Worm (Caenorhabditis elegans) whole organism, L4/young adult: ENCODE measurements around the gene acs-7.

Source experiments
- W03F9.2 ChIP-seq: fragments of 150-350 bp; optimal IDR thresholded peaks from 2 replicates; lab custom pipeline; 2014; ENCODE audit warnings: missing biosample characterization, missing genetic modification characterization
- dao-5 ChIP-seq: sonication (generic microtip); optimal IDR thresholded peaks from 2 replicates; lab custom pipeline; 2016; ENCODE audit warnings: missing genotype, missing genetic modification characterization, moderate library complexity, missing compliant biosample characterization
- him-1 ChIP-seq: sonication (generic microtip); optimal IDR thresholded peaks from 2 replicates; lab custom pipeline; 2016; ENCODE audit warnings: missing genotype, missing genetic modification reagents, missing genetic modification characterization, missing compliant biosample characterization

Gene acs-7

DNA sequence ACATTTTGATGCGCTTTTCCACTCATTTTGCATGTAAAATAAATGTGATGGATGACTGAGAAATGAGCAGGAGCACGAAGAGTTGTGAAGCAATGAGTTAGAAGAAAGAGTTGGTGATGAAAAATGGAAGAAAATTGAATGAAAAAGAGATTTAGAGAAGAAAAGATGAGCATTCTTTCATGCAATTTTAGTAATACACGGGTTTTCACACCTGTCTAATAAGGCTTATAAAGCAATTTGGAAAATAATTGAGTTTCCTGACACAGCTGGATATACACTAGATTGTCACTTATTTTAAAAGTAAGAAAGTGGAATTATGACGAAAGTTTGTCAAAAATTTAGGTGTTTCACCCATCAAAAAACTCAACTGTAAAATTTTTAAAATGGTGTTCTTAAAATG, 19.0 kb downstream of the acs-7 start:
- TF ChIP-seq dao-5 (no peak), W03F9.2 (no peak), him-1 (tag; lab: Kevin White, UChicago) (no peak)

DNA sequence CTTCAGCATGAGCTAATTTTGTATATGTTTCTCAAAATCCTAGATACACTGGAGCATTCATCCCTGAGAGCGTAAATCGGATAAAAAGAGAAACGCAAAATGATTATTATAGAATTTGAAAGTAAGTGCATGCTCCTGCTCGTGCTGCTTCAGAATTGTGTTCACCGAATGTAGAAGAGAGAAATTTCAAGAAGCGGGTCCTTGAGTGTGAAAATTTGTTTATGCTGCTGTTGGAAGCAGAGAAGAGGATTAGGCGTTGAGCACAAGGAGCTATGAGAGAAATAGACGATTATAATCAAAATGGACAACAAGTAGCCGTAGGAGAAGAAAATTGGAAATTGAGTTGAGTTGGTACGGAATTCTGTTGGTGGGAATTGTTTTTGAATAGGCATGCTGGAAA, 19.9 kb downstream of the acs-7 start:
- TF ChIP-seq W03F9.2 (no peak), him-1 (tag; lab: Kevin White, UChicago) (no peak), dao-5 (no peak)

DNA sequence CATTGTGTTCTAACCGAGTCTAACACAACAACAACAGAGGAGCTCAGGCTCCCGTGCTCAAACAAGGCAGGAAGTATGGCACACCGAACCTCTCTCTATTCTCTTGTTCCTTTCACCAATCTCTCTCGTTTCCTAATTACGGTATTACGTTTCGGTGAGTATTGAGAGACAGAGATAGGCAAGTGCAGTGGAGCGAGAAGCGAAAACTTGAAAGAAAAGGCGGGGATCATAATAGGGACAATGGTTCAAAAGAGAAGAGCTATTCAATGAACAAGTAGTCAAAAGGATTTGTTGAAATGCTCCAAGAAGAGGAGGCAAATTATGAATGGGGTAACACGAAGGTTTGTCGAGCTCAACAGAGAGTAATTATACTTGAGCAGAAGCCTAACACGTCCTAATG, 21.5 kb downstream of the acs-7 start:
- TF ChIP-seq W03F9.2 (no peak), him-1 (tag; lab: Kevin White, UChicago) (no peak), dao-5 (no peak)

DNA sequence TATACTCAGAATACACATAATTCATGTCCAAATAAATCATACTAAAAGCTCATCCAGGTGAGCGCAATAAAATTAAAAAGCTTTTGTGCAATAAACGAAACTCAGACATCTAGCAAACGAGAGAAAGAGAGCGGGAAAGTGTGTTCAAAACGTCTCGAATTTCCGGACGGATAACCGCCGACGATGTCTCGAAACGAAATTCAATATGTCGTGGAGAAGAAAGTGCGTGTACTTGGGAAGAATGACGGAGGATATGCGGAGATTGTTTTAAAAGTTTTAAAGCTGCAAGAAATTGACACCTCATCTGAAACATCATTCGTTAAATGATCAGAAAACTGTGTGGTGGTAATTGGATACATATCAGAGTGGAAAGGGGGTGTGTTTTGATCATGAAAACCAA, 22.9 kb downstream of the acs-7 start:
- no peak for TF ChIP-seq dao-5
- no peak for TF ChIP-seq W03F9.2

DNA sequence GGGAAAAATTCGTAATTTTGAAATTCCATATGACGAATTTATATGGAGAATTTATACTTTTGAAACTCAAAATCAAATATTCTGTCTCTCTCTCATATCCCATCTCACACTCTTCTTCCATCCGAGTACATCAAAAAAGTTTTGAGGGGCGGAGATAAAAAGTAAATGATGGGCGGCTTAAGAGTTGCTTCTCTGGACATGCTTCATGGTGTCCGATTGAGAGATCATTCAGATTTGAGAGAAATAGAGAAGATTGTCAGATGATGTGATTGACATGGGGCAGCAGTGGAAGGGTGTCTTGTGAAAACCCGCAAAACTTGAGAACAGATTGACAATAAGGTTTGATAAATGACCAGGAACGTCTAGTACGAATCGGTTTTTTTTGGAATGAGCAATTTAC, 23.9 kb downstream of the acs-7 start:
- no peak for TF ChIP-seq him-1 (tag; lab: Kevin White, UChicago)
- TF ChIP-seq dao-5, result no peak
- no peak for TF ChIP-seq W03F9.2

DNA sequence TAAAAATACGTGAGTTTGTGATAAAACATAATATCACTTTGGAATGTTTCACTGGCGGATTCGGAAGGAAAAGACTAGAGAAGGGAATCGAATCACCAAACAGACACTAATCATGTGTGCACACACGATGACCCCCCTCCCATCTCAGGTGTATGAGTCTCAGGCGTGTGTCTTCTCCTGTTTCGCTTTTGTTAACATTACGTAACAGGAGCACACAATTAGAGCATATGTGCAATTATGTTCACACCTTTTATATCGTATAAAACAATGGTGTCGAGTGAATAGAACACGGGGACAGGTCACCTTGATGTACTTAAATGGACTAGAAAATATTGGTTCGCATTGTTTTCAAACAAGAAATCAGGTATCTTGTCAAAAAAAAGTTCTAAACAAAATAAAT, 25.0 kb downstream of the acs-7 start:
- no peak for TF ChIP-seq dao-5
- no peak for TF ChIP-seq him-1 (tag; lab: Kevin White, UChicago)
- no peak for TF ChIP-seq W03F9.2

DNA sequence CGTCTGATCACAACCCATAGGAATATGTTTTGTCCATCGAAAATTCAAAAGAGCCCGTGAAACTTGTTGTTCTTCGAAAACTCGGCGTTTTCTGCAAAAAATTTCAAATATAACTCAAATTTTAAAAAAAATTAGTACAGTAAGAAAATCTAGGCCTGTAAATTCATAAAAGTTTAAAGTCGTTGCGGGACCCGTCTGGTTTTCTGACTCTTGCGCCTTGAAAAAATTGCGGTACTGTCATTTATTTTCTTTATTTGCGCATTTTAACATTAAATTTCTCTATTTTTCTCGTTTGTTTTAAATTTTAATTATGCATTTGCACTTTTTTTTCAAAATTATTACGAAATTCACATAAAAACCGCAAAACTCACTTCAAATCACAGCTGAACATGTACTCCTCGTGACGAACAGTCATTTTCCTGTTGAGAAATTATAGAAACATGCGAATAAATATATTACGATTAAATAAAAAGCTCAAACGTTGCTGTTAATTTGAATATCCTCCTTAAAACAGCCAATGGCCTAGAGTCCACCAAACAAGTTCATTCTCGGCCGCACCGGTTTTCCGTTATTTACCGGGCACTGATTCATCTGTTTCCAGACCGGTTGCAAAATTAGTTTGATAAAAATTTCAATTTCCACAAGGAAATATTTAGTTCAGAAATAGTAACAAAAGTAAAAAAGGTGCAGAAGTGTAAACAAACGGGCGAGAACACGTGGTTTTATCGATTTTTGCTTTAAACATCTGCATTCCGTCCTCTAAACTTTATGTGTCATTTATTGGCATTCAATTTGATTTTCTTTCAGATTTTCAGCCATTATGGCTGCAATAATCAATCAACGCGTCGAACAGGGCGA, 27.5 kb downstream of the acs-7 start, which contains the start of the genes csa-1 and wdfy-2:
Gene csa-1 (minus strand): TSS at position 669 of the 858 bp plus-strand sequence.
Gene wdfy-2 (plus strand): TSS at position 808 of the 858 bp plus-strand sequence.
- TF ChIP-seq W03F9.2 (no peak), dao-5 (no peak), him-1 (tag; lab: Kevin White, UChicago) (no peak)

DNA sequence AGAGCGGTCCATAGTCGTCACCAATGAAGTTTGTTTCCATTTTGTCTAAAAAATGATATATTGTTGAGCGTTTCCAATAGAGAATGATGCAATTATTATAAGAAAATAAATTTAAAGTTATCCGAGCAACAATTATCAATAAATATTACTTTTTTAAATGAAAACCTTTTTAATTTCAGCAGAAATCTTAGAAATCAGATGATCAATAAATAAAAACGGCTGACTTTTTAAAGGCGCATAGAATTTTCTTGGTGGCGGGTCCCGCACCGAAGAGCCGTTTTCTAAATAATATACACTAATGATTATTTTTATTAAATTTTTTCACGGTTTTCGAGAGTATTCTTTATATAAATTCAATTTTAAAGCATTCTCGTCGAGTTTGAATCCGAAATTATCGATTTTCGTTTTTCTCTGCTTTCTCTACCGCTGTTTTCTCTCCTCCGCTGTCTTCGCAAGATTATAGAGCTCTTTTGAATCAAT, 31.1 kb downstream of the acs-7 start, which contains the start of gene rab-39:
Gene rab-39 (minus strand): TSS at position 51 of the 480 bp plus-strand sequence.
- TF ChIP-seq him-1 (tag; lab: Kevin White, UChicago), result no peak
- TF ChIP-seq dao-5, result no peak
- peak; percentile 70 for TF ChIP-seq W03F9.2

DNA sequence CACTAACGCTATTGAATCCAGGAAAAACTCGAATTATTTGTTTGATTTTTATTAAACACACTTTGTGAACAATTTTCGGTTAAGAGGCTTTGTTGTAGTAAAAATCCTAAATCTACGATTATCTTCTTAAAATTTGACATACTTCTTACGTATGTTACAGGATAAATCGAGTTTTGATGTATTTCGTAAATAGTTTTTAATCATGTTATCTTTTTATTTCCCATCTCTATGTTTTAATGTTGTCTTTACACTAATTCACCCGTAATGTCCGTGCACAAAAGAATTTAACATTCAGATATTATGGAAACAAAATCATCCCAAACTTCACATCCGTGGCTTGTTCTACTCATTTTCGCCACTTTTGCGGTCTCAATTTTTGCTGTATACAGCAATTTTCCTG, 31.8 kb downstream of the acs-7 start, which contains the start of gene egli-1:
Gene egli-1 (plus strand): TSS at position 301 of the 400 bp plus-strand sequence.
- TF ChIP-seq dao-5 (no peak), W03F9.2 (no peak), him-1 (tag; lab: Kevin White, UChicago) (no peak)

DNA sequence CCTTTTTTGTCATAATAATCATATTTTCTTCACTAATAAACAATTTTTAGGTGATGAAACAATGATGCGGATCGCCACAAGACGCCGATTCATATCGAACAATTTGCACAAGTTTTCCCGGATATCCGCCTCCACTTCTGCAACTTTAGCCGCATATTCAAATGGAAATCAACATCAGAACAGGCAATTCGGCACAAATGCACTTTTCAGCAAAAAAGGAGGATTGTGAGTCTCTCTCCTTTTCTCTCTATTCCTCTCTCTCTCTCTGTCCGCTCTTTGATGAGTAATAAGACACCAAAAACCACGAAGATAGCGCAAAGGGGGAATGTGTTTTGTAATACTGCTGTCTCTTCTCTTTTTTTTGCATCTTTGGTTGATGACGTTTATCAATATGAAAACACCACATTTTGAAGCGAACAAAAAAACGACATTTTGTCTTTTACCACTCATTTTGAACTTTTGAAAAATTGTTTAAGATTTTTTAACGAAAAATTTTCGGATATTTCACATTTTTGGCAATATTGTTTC, 33.1 kb downstream of the acs-7 start, which contains the start of gene eat-3:
Gene eat-3 (plus strand): TSS at position 51 of the 528 bp plus-strand sequence.
- TF ChIP-seq dao-5 (no peak), him-1 (tag; lab: Kevin White, UChicago) (no peak), W03F9.2 (no peak)

DNA sequence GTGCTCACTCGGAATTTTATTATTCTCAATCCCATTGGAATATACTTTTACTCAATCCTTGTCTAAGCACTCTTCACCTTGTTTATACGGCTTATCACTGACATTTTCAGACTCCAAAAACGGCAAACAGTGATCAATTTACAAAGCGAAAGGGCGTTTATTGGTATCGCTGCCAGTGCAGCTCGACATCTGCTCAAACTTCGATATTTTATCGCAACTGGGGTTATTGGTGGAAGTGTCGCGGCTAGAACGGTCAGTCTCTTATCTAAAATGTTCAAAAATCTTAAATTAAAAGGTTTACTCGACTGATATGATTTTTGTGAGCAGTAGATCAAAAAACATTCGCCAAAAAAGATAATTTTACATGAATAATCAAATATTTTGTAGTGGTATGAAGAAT, 33.7 kb downstream of the acs-7 start:
- TF ChIP-seq dao-5 (no peak), W03F9.2 (no peak), him-1 (tag; lab: Kevin White, UChicago) (no peak)

DNA sequence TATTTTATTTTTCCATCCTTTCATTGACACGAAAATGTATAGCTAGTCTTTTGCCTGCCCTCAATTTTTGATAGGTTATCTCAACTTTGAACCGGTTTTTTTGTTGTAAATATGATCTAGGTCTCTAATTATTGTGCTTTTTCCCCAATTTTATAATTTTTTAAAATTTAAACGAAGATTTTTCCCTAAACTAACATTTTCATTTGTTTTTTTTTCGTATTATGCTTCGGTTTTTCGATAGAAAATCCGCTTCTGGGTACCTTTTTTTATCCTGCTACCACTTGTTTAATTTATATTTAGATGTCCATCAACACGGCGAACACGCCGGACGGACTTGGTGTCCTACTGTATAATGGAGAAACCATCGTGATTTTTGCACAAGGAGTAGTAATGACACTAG, 37.7 kb downstream of the acs-7 start, which contains the start of gene wbp-2:
Gene wbp-2 (plus strand): TSS at position 301 of the 400 bp plus-strand sequence.
- TF ChIP-seq dao-5 (no peak), W03F9.2 (no peak), him-1 (tag; lab: Kevin White, UChicago) (no peak)

DNA sequence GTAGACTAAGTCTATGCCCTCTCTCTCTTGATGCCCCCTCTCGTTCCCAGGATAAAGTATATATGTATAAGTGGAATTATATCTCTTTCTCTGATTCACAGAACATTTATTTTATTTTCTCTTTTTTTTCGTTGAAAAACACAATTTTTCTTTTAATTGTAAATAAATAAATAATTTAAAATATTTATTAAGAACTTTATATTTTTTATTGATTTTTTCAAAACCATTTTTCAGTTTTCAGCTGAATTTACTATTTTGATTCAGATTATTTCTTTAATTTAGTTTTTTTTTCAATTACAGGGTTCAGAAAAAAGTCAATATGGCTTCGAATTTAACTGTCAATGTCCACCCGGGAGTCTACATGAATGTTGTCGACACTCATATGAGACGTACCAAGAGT, 39.5 kb downstream of the acs-7 start, which contains the start of gene eif-3.F:
Gene eif-3.F (plus strand): TSS at position 301 of the 400 bp plus-strand sequence.
- no peak for TF ChIP-seq W03F9.2
- no peak for TF ChIP-seq dao-5
- no peak for TF ChIP-seq him-1 (tag; lab: Kevin White, UChicago)

DNA sequence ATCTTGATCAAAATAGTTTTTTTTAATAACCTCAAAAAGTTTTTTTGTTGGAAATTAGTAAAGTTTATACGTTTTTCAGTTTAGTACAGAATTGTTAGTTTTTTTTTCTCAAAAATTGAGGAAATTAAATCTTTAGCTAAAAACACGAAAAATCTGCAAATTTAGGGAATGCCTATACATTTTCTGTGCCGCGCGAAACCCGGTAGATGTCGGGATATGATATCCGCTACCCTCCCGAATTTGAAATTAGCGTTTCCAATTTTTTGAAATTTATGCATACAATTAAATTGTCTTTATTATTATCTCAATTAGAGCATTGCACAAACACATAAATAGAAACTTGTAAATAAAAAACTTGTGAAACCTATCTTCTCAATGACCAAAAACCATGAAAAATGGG, 41.2 kb downstream of the acs-7 start:
- TF ChIP-seq dao-5, result no peak
- no peak for TF ChIP-seq W03F9.2
- TF ChIP-seq him-1 (tag; lab: Kevin White, UChicago), result no peak

DNA sequence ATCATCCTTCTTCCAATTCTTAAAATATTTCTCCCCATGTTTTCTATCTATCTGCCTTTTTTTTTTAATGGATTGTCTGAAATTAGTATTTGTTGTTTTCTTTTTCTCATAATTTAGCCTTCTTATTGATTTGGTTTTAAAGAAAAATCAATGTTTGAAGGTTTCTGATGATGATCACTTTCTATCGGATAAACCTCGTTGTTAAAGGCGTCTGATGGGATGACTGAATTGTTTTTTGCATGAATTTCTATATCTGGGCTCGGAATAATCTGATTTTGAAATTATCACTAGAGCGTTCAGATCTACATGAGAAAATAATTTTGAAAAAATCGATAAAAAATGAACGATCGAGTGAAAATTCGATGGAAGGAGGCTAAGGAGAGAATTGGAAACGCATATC, 41.9 kb downstream of the acs-7 start, which contains the start of gene scp-1:
Gene scp-1 (plus strand): TSS at position 301 of the 400 bp plus-strand sequence.
- no peak for TF ChIP-seq him-1 (tag; lab: Kevin White, UChicago)
